Worm (Caenorhabditis elegans) whole organism, L4/young adult: ENCODE measurements around the gene lmbr-1.

Experiments
- W03F9.2 ChIP-seq: fragments of 150-350 bp; optimal IDR thresholded peaks from 2 replicates; lab custom pipeline; 2014; ENCODE audit warnings: missing biosample characterization, missing genetic modification characterization
- dao-5 ChIP-seq: sonication (generic microtip); optimal IDR thresholded peaks from 2 replicates; lab custom pipeline; 2016; ENCODE audit warnings: missing genotype, missing genetic modification characterization, moderate library complexity, missing compliant biosample characterization
- him-1 ChIP-seq: sonication (generic microtip); optimal IDR thresholded peaks from 2 replicates; lab custom pipeline; 2016; ENCODE audit warnings: missing genotype, missing genetic modification reagents, missing genetic modification characterization, missing compliant biosample characterization

DNA sequence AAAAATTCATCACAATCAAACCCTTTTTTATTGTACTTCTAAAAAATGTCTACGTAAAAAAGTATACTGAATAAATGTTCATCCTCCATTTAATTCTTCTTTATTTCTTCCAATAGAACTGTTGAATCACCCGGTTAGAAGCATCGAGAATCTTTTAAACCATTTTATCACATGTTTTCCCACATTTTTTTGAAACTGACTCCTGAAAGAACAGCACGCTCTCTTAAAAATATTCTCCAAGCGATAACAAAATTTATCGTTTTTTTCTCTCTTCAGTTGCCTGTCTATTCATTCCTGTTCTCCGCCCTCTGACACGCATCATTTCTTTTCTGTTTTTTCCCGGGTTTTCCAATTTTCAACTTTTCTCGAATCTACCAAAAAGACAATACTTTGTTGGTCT lies 47.6 kb upstream of the lmbr-1 start, which contains the start of gene F10E9.12:
- no peak for TF ChIP-seq W03F9.2
- TF ChIP-seq dao-5 (tag; lab: Kevin White, UChicago), result no peak
- no peak for TF ChIP-seq him-1 (tag; lab: Kevin White, UChicago)
